Worm (Caenorhabditis elegans) whole organism, L3 larva: ENCODE measurements around the gene srbc-44.

Experiments used
- R02D3.7 ChIP-seq: fragments of 150-350 bp; optimal IDR thresholded peaks from 2 replicates; lab custom pipeline; 2014; ENCODE audit warnings: missing biosample characterization, missing genetic modification characterization
- ZK546.5 ChIP-seq: sonication (generic microtip); optimal IDR thresholded peaks from 2 replicates; lab custom pipeline; 2017; ENCODE audit warnings: missing biosample characterization, missing genetic modification characterization
- aly-2 ChIP-seq: fragments of 150-350 bp; optimal IDR thresholded peaks from 2 replicates; lab custom pipeline; 2014; ENCODE audit warnings: missing biosample characterization, missing genetic modification characterization
- ama-1 ChIP-seq: fragments of 150-350 bp; optimal IDR thresholded peaks from 2 replicates; lab custom pipeline; 2018
- ceh-28 ChIP-seq: fragments of 150-350 bp; optimal IDR thresholded peaks from 2 replicates; lab custom pipeline; 2014; ENCODE audit warnings: missing biosample characterization, missing genetic modification reagents, missing genetic modification characterization
- ceh-82 ChIP-seq: fragments of 150-350 bp; optimal IDR thresholded peaks from 2 replicates; lab custom pipeline; 2014; ENCODE audit warnings: missing biosample characterization, missing genetic modification characterization
- egl-27 ChIP-seq: sonication (generic microtip); optimal IDR thresholded peaks from 4 replicates; lab custom pipeline; 2017; ENCODE audit warnings: missing biosample characterization, missing genetic modification reagents, missing genetic modification characterization
- egl-5 ChIP-seq: fragments of 150-350 bp; optimal IDR thresholded peaks from 2 replicates; lab custom pipeline; 2017; ENCODE audit warnings: missing biosample characterization, missing genetic modification reagents, missing genetic modification characterization, inconsistent platforms
- elt-1 ChIP-seq: fragments of 150-350 bp; optimal IDR thresholded peaks from 2 replicates; lab custom pipeline; 2014; ENCODE audit warnings: missing biosample characterization, missing genetic modification characterization
- elt-2 ChIP-seq: sonication (generic microtip); optimal IDR thresholded peaks from 2 replicates; lab custom pipeline; 2016; ENCODE audit warnings: missing genetic modification reagents, mild to moderate bottlenecking, missing genetic modification characterization, missing compliant biosample characterization
- jun-1 ChIP-seq: fragments of 150-350 bp; optimal IDR thresholded peaks from 2 replicates; lab custom pipeline; 2014; ENCODE audit warnings: missing biosample characterization, missing genetic modification reagents, missing genetic modification characterization
- lin-15B ChIP-seq: fragments of 150-350 bp; optimal IDR thresholded peaks from 2 replicates; lab custom pipeline; 2014; ENCODE audit warnings: missing biosample characterization, missing genetic modification characterization
- lin-39 ChIP-seq: fragments of 150-350 bp; optimal IDR thresholded peaks from 2 replicates; lab custom pipeline; 2018; ENCODE audit warnings: missing biosample characterization, missing genetic modification reagents, missing genetic modification characterization
- lsy-12 ChIP-seq: sonication (generic microtip); optimal IDR thresholded peaks from 2 replicates; lab custom pipeline; 2016; ENCODE audit warnings: mild to moderate bottlenecking, missing genetic modification characterization, missing compliant biosample characterization
- mml-1 ChIP-seq: fragments of 150-350 bp; sonication (generic microtip); optimal IDR thresholded peaks from 3 replicates; lab custom pipeline; 2014; ENCODE audit warnings: missing biosample characterization, missing genetic modification characterization
- nfya-1 ChIP-seq: sonication (generic microtip); optimal IDR thresholded peaks from 2 replicates; lab custom pipeline; 2017; ENCODE audit warnings: missing genetic modification characterization, mild to moderate bottlenecking, missing compliant biosample characterization, antibody characterized with exemption, moderate library complexity; ENCODE audit not compliant: insufficient read depth
- nhr-11 ChIP-seq: fragments of 150-350 bp; optimal IDR thresholded peaks from 2 replicates; lab custom pipeline; 2014; ENCODE audit warnings: missing biosample characterization, missing genetic modification characterization
- nhr-12 ChIP-seq: fragments of 150-350 bp; optimal IDR thresholded peaks from 2 replicates; lab custom pipeline; 2014; ENCODE audit warnings: missing biosample characterization, missing genetic modification characterization
- nhr-237 ChIP-seq: fragments of 150-350 bp; optimal IDR thresholded peaks from 2 replicates; lab custom pipeline; 2014; ENCODE audit warnings: missing biosample characterization, missing genetic modification characterization
- nhr-28 ChIP-seq: fragments of 150-350 bp; optimal IDR thresholded peaks from 2 replicates; lab custom pipeline; 2014; ENCODE audit warnings: missing biosample characterization, missing genetic modification characterization
- nhr-67 ChIP-seq: fragments of 150-350 bp; optimal IDR thresholded peaks from 2 replicates; lab custom pipeline; 2014; ENCODE audit warnings: missing biosample characterization, missing genetic modification characterization
- nhr-77 ChIP-seq: fragments of 150-350 bp; optimal IDR thresholded peaks from 2 replicates; lab custom pipeline; 2014; ENCODE audit warnings: missing biosample characterization, missing genetic modification characterization
- pha-4 ChIP-seq: fragments of 150-350 bp; optimal IDR thresholded peaks from 2 replicates; lab custom pipeline; 2014; ENCODE audit warnings: missing biosample characterization, missing genetic modification reagents, missing genetic modification characterization
- pqm-1 ChIP-seq: fragments of 150-350 bp; optimal IDR thresholded peaks from 2 replicates; lab custom pipeline; 2017; ENCODE audit warnings: missing biosample characterization, missing genetic modification characterization, inconsistent platforms
- sea-2 ChIP-seq: fragments of 150-350 bp; sonication (generic microtip); optimal IDR thresholded peaks from 4 replicates; lab custom pipeline; 2014; ENCODE audit warnings: missing biosample characterization, missing genetic modification reagents, missing genetic modification characterization
- skn-1 ChIP-seq: fragments of 150-350 bp; optimal IDR thresholded peaks from 2 replicates; lab custom pipeline; 2014; ENCODE audit warnings: missing biosample characterization, missing genetic modification characterization
- tbx-2 ChIP-seq: sonication (generic microtip); optimal IDR thresholded peaks from 2 replicates; lab custom pipeline; 2016; ENCODE audit warnings: mild to moderate bottlenecking, missing genetic modification characterization, missing compliant biosample characterization
- unc-62 ChIP-seq: fragments of 150-350 bp; sonication (generic microtip); optimal IDR thresholded peaks from 4 replicates; lab custom pipeline; 2014; ENCODE audit warnings: missing biosample characterization, missing genetic modification reagents, missing genetic modification characterization
- zag-1 ChIP-seq: fragments of 150-350 bp; optimal IDR thresholded peaks from 2 replicates; lab custom pipeline; 2014; ENCODE audit warnings: missing biosample characterization, missing genetic modification characterization
- ztf-11 ChIP-seq: fragments of 150-350 bp; optimal IDR thresholded peaks from 2 replicates; lab custom pipeline; 2014; ENCODE audit warnings: missing biosample characterization, missing genetic modification characterization
- ztf-4 ChIP-seq: fragments of 150-350 bp; optimal IDR thresholded peaks from 2 replicates; lab custom pipeline; 2014; ENCODE audit warnings: missing biosample characterization, missing genetic modification characterization

Gene srbc-44

ce11 chrV:12800171-12800570, 11.8 kb upstream of the srbc-44 start, which contains the start of gene ugt-3:
TSS of gene ugt-3 (minus strand) at chrV:12800271.
- TF ChIP-seq lin-15B (tag; lab: Kevin White, UChicago) (no peak), nhr-77 (tag; lab: Kevin White, UChicago) (no peak), ama-1 (lab: Kevin White, UChicago) (no peak), R02D3.7 (tag; lab: Kevin White, UChicago) (no peak), aly-2 (tag; lab: Kevin White, UChicago) (no peak), egl-5 (no peak), zag-1 (tag; lab: Kevin White, UChicago) (no peak), ceh-82 (no peak), nhr-11 (tag; lab: Kevin White, UChicago) (no peak), elt-2 (no peak), mml-1 (tag; lab: Kevin White, UChicago) (no peak), nhr-28 (tag; lab: Kevin White, UChicago) (no peak)

DNA sequence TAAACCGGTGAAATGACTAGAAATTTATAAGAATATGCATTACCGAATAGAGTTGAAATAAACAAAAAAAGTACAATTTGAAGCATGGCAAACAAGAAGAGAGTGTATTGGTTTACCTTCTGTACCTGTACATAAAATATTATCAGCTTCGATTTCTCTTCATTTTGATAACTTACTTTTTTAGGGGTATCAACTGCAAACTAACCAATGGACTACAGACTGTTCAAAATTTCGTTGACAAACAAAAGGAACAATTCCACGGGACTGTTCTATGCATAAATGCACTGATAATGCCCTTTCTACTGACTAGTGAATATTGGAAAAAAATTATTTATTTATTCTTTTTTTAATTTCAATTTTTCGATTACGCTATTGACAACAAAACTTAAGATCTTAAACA, 9.6 kb upstream of the srbc-44 start, which contains the start of gene ugt-6:
ugt-6 (minus strand) TSS at position 233 of the 400 bp plus-strand sequence.
- TF ChIP-seq R02D3.7 (tag; lab: Kevin White, UChicago) (no peak), pqm-1 (tag; lab: Kevin White, UChicago) (peak; percentile 9), ceh-28 (no peak), lsy-12 (tag; lab: Kevin White, UChicago) (no peak), elt-2 (peak; percentile 22), aly-2 (tag; lab: Kevin White, UChicago) (no peak)

DNA sequence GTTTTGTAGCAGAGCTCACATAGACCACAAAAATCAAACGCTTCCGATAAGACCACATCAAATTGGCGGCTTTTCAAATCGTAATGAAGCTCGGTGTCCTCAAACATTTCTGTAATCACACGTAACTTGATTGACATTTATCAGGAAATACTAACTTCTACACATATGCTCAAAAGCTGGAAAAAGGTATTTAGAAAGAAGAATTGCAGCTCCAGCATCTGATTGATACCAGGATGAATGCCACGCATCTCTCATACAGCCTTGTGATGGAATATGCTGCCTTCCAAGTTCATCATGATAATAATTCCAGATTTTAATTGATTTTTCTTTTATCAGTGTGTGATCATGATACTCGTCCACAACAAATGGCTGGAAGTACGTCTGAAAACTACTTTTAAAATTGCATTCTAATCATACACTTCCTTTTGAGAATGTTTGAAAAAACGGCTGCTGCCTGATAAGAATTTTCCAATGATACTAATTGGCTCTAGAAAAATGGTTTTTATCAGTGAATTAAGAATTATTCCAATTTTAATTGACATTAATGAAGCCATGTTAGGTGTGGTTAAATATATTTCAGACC, 8.6 kb upstream of the srbc-44 start:
- TF ChIP-seq elt-2 (peak; percentile 76), elt-1 (tag; lab: Kevin White, UChicago) (no peak), tbx-2 (tag; lab: Kevin White, UChicago) (no peak)

DNA sequence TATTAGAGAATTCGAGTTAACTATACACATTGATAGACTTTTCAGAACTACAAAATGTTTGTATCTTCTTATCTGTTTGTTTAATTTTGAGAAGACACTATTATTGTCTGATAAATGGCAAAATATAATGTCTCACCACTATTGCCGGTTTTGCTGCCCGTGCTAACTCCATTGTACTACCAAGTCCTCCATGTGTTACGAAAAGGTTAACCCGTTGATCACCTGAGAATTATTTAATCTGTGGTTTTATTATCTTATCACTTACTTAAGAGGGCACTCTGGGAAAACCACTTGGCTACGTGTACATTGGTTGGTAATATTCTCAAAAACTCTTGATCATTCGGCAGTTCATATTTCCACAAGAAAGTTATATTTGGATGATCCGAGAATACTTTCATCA, 7.6 kb upstream of the srbc-44 start:
- no peak for TF ChIP-seq R02D3.7 (tag; lab: Kevin White, UChicago)
- peak; percentile 75 for TF ChIP-seq pqm-1 (tag; lab: Kevin White, UChicago)
- peak; percentile 35 for TF ChIP-seq elt-2
- no peak for TF ChIP-seq skn-1 (tag; lab: Kevin White, UChicago)

- no peak for TF ChIP-seq lin-39
- TF ChIP-seq lin-15B (tag; lab: Kevin White, UChicago): no peak
- no peak for TF ChIP-seq elt-1 (tag; lab: Kevin White, UChicago)
- no peak for TF ChIP-seq zag-1 (tag; lab: Kevin White, UChicago)
- TF ChIP-seq ztf-11 (tag; lab: Kevin White, UChicago): no peak
- TF ChIP-seq ZK546.5 (tag; lab: Kevin White, UChicago): no peak
- no peak for TF ChIP-seq nhr-12 (tag; lab: Kevin White, UChicago)
- peak; percentile 20 for TF ChIP-seq pha-4 (tag; lab: Kevin White, UChicago)
- TF ChIP-seq nhr-67 (tag; lab: Kevin White, UChicago): no peak
- no peak for TF ChIP-seq unc-62 (GFP tag; lab: Kevin White, UChicago)
- no peak for TF ChIP-seq nfya-1 (tag; lab: Kevin White, UChicago)
- TF ChIP-seq nhr-11 (tag; lab: Kevin White, UChicago): no peak
- peak; percentile 72 for TF ChIP-seq elt-2
- peak; percentile 19 for TF ChIP-seq jun-1 (tag; lab: Kevin White, UChicago)
- TF ChIP-seq ztf-4 (tag; lab: Kevin White, UChicago): no peak
- peak; percentile 85 for TF ChIP-seq pqm-1 (tag; lab: Kevin White, UChicago)
Observed at ce11 chrV:12795196-12795595, 6.8 kb upstream of the srbc-44 start, which contains the start of gene ugt-4. TSS of gene ugt-4 (minus strand) at chrV:12795336.

DNA sequence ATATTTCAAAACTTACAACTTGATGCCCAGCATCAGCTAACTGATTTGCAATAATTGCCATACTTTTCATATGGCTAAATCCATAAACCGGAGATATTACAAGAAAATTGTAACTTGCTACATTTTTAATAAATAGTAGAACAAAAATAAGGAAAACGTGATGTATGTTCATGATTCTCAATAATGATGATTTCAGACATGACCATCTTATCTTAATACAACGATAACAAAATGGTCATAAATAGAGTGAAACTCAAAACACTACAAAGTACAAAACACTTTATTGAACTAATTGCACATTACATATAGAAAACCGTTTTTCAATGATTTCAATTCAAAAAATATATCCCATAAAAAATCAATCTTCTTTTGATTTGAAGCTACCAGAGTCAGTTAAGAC, 4.4 kb upstream of the srbc-44 start, which contains the start of gene ugt-5:
ugt-5 (minus strand) TSS at position 214 of the 400 bp plus-strand sequence.
- TF ChIP-seq egl-27 (no peak), elt-2 (peak; percentile 52), sea-2 (no peak), skn-1 (tag; lab: Kevin White, UChicago) (peak; percentile 68), pqm-1 (tag; lab: Kevin White, UChicago) (peak; percentile 86), ztf-4 (tag; lab: Kevin White, UChicago) (no peak), nhr-237 (tag; lab: Kevin White, UChicago) (no peak)
